Worm (Caenorhabditis elegans): ENCODE data around the gene galt-1.

DNA sequence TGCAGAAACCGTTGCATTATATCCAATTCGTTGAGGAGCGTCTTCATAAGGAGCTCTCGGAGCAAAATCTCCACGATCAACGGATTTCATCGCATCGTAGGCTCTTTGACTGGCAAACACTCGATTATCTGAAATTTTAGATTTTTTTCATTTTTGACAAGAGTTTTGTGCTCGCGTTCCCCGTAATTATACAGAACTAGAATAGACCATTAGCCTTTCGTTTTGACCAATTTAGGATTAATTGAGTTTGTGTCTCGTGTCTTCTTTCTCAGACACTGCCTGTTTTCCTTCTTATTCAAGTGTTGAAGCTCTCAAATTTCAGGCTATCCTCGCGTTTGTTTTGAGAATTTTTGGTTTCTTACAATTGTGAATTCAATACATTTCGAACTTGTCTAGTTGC lies 32.4 kb downstream of the galt-1 start:
- TF ChIP-seq skn-1 (tag; optimal IDR thresholded peaks at IDR 0.05) (no peak), nhr-237 (tag; optimal IDR thresholded peaks at IDR 0.05) (no peak), nhr-67 (tag; optimal IDR thresholded peaks at IDR 0.05) (no peak), ama-1 (optimal IDR thresholded peaks at IDR 0.05) (no peak), ztf-4 (tag; optimal IDR thresholded peaks at IDR 0.05) (no peak), R02D3.7 (tag; optimal IDR thresholded peaks at IDR 0.05) (no peak), aly-2 (tag; optimal IDR thresholded peaks at IDR 0.05) (no peak), elt-3 (tag; optimal IDR thresholded peaks at IDR 0.05) (no peak), pqm-1 (tag; optimal IDR thresholded peaks at IDR 0.05) (no peak)
